Worm (Caenorhabditis elegans) whole organism, young adult: ENCODE results near the gene C01B10.44.

ENCODE experiments used
- aptf-3 ChIP-seq: fragments of 200-800 bp; sonication (Bioruptor generic); IDR thresholded peaks from 2 replicates; pipeline ENCODE4 v1.3.6; 2022; ENCODE audit warnings: missing genetic modification characterization, missing compliant biosample characterization
- dpl-1 ChIP-seq: fragments of 150-350 bp; optimal IDR thresholded peaks from 2 replicates; lab custom pipeline; 2014; ENCODE audit warnings: missing biosample characterization, missing genetic modification reagents, missing genetic modification characterization
- fkh-3 ChIP-seq: sonication (generic microtip); optimal IDR thresholded peaks from 2 replicates; lab custom pipeline; 2016; ENCODE audit warnings: mild to moderate bottlenecking, missing genetic modification characterization, missing compliant biosample characterization
- nhr-179 ChIP-seq: sonication (generic microtip); optimal IDR thresholded peaks from 2 replicates; lab custom pipeline; 2016; ENCODE audit warnings: mild to moderate bottlenecking, missing genetic modification characterization, missing compliant biosample characterization
- snpc-4 ChIP-seq, 5 experiments: fragments of 150-350 bp in 1 of 5; sonication (generic microtip) in 4 of 5; optimal IDR thresholded peaks; 2 replicates each; lab custom pipeline; 2014 to 2018; ENCODE audit warnings: missing genetic modification characterization in 5 of 5, missing biosample characterization in 3 of 5, antibody characterized with exemption in 2 of 5, mild to moderate bottlenecking in 2 of 5, missing compliant biosample characterization in 2 of 5, missing genotype in 2 of 5, moderate library complexity in 2 of 5, missing genetic modification reagents in 1 of 5
- ztf-26 ChIP-seq: sonication (generic microtip); optimal IDR thresholded peaks from 2 replicates; lab custom pipeline; 2017; ENCODE audit warnings: missing genetic modification characterization, missing compliant biosample characterization

- TF ChIP-seq dpl-1: no peak
- no peak for TF ChIP-seq fkh-3 (tag; lab: Kevin White, UChicago)
- TF ChIP-seq ztf-26 (tag; lab: Kevin White, UChicago): no peak
- no peak for TF ChIP-seq nhr-179 (tag; lab: Kevin White, UChicago)
- TF ChIP-seq snpc-4 (GFP tag; optimal IDR thresholded peaks at IDR 0.05; lab: Kevin White, UChicago): no peak
- no peak for TF ChIP-seq snpc-4 (tag; optimal IDR thresholded peaks at IDR 0.05; lab: Kevin White, UChicago)
- no peak for TF ChIP-seq aptf-3 (GFP tag; lab: Robert Waterston, UW)
Measured at ce11 chrIV:6599447-6599846, 24.0 kb upstream of the C01B10.44 start, which contains the start of gene F38A5.8.
